Fruit fly (Drosophila melanogaster): Measurements from ENCODE around the gene robo2.

The robo2 gene

dm6 chr2L:1433732-1434131 is 13.5 kb upstream of the robo2 start (continued):
- TF ChIP-seq fu2 (GFP tag; optimal IDR thresholded peaks at IDR 0.05) (peak; percentile 72), Blimp-1 (GFP tag; optimal IDR thresholded peaks at IDR 0.05) (peak; percentile 94), stc (GFP tag; IDR thresholded peaks at IDR 0.05) (peak; percentile 94), CG6813 (GFP tag; optimal IDR thresholded peaks at IDR 0.05) (peak; percentile 88), CG7963 (GFP tag; IDR thresholded peaks at IDR 0.05; ENCODE audit: partially characterized antibody) (no peak), CG2116 (GFP tag; optimal IDR thresholded peaks at IDR 0.05) (peak; percentile 46), tio (GFP tag; optimal IDR thresholded peaks at IDR 0.05) (peak; percentile 81), CG17359 (tag; optimal IDR thresholded peaks at IDR 0.05) (peak; percentile 97), dan (GFP tag; IDR thresholded peaks at IDR 0.05) (peak; percentile 90), lola (GFP tag; optimal IDR thresholded peaks at IDR 0.05) (no peak), Poxn (GFP tag; IDR thresholded peaks at IDR 0.05) (no peak), CG9876 (GFP tag; optimal IDR thresholded peaks at IDR 0.05) (peak; percentile 89), Bteb2 (GFP tag; optimal IDR thresholded peaks at IDR 0.05) (no peak), her (GFP tag; optimal IDR thresholded peaks at IDR 0.05) (peak; percentile 59), CG12155 (GFP tag; optimal IDR thresholded peaks at IDR 0.05) (no peak), zfh1 (GFP tag; IDR thresholded peaks at IDR 0.05) (no peak), CG10321 (GFP tag; IDR thresholded peaks at IDR 0.05) (no peak), Opbp (GFP tag; IDR thresholded peaks at IDR 0.05; ENCODE audit: partially characterized antibody) (no peak), grn (GFP tag; optimal IDR thresholded peaks at IDR 0.05) (no peak), zfh2 (GFP tag; optimal IDR thresholded peaks at IDR 0.05) (peak; percentile 11), CG8281 (tag; optimal IDR thresholded peaks at IDR 0.05) (peak; percentile 79), CG2889 (GFP tag; IDR thresholded peaks at IDR 0.05) (peak; percentile 82; the same call in 2 of the 3 replicates), Dip3 (GFP tag; optimal IDR thresholded peaks at IDR 0.05) (peak; percentile 51), Med (GFP tag) (peak; percentile 64), dm (GFP tag; optimal IDR thresholded peaks at IDR 0.05) (no peak), CG4360 (GFP tag; IDR thresholded peaks at IDR 0.05) (peak; percentile 59), fd64A (GFP tag; optimal IDR thresholded peaks at IDR 0.05) (peak; percentile 93), nau (GFP tag; optimal IDR thresholded peaks at IDR 0.05) (peak; percentile 92), CG4854 (GFP tag; optimal IDR thresholded peaks at IDR 0.05) (no peak), CG12769 (tag; optimal IDR thresholded peaks at IDR 0.05) (peak; percentile 95), D19B (GFP tag; optimal IDR thresholded peaks at IDR 0.05) (peak; percentile 39), crc (GFP tag; optimal IDR thresholded peaks at IDR 0.05) (peak; percentile 85), tna (GFP tag; IDR thresholded peaks at IDR 0.05; ENCODE audit: partially characterized antibody) (no peak), zen (tag; optimal IDR thresholded peaks at IDR 0.05) (peak; percentile 86), B-H2 (GFP tag; optimal IDR thresholded peaks at IDR 0.05) (no peak), Ptx1 (GFP tag; IDR thresholded peaks at IDR 0.05) (0 out of 2 replicates have a peak, but pooled peaks have one; percentile 6), CG17829 (tag; optimal IDR thresholded peaks at IDR 0.05) (peak; percentile 93), wor (GFP tag; IDR thresholded peaks at IDR 0.05) (no peak), Hr39 (optimal IDR thresholded peaks at IDR 0.05) (no peak), sens (GFP tag) (peak; percentile 94), tx (GFP tag; optimal IDR thresholded peaks at IDR 0.05) (peak; percentile 1), da (GFP tag; optimal IDR thresholded peaks at IDR 0.05) (no peak), CG34422 (GFP tag; IDR thresholded peaks at IDR 0.05) (peak; percentile 96), CkIIα-i1 (GFP tag; IDR thresholded peaks at IDR 0.05) (no peak), pfk (GFP tag; optimal IDR thresholded peaks at IDR 0.05) (no peak), CG1792 (GFP tag; optimal IDR thresholded peaks at IDR 0.05) (no peak), CG11696 (GFP tag; IDR thresholded peaks at IDR 0.05) (peak; percentile 76), jing (GFP tag; optimal IDR thresholded peaks at IDR 0.05) (no peak)
